Fruit fly (Drosophila melanogaster) whole organism, embryonic: ENCODE measurements around the gene mRpL55.

Experiments used
- Awh ChIP-seq: fragments of 200-800 bp; sonication (Bioruptor generic); IDR thresholded peaks from 2 replicates; pipeline ENCODE4, ENCODE4 v1.3.6; 2022; ENCODE audit warnings: missing biosample characterization, missing genetic modification characterization
- Blimp-1 ChIP-seq: fragments of 200-800 bp; sonication (Bioruptor generic); optimal IDR thresholded peaks from 3 replicates; lab custom pipeline; 2018; ENCODE audit warnings: missing biosample characterization, missing genetic modification characterization, mild to moderate bottlenecking, moderate library complexity, missing genetic modification reagents
- CG10147 ChIP-seq: fragments of 200-800 bp; sonication (Bioruptor generic); optimal IDR thresholded peaks from 2 replicates; lab custom pipeline; 2019; ENCODE audit warnings: missing biosample characterization, mild to moderate bottlenecking, missing genetic modification characterization, moderate library complexity
- CG10209 ChIP-seq: fragments of 200-800 bp; sonication (Bioruptor generic); optimal IDR thresholded peaks from 3 replicates; lab custom pipeline; 2017; ENCODE audit warnings: missing biosample characterization, mild to moderate bottlenecking, missing genetic modification characterization, missing genetic modification reagents
- CG10267 ChIP-seq: fragments of 200-800 bp; sonication (Bioruptor generic); optimal IDR thresholded peaks from 2 replicates; lab custom pipeline; 2018; ENCODE audit warnings: missing biosample characterization, mild to moderate bottlenecking, missing genetic modification characterization, moderate library complexity
- CG12391 ChIP-seq: fragments of 200-800 bp; sonication (Bioruptor generic); optimal IDR thresholded peaks from 3 replicates; lab custom pipeline; 2018; ENCODE audit warnings: missing biosample characterization, mild to moderate bottlenecking, missing genetic modification characterization, moderate library complexity
- CG13123 ChIP-seq: fragments of 200-800 bp; sonication (Bioruptor generic); optimal IDR thresholded peaks from 2 replicates; lab custom pipeline; 2016; ENCODE audit warnings: missing biosample characterization, missing genetic modification characterization
- CG14667 ChIP-seq: fragments of 200-800 bp; sonication (Bioruptor generic); IDR thresholded peaks from 2 replicates; pipeline ENCODE4 v1.3.6; 2022; ENCODE audit warnings: missing biosample characterization, missing genetic modification characterization
- CG1602 ChIP-seq: fragments of 200-800 bp; sonication (Bioruptor generic); optimal IDR thresholded peaks from 3 replicates; lab custom pipeline; 2016; ENCODE audit warnings: missing biosample characterization, missing genetic modification characterization
- CG16779 ChIP-seq: fragments of 200-800 bp; sonication (Bioruptor generic); IDR thresholded peaks from 2 replicates; pipeline ENCODE4 v1.3.6; 2022; ENCODE audit warnings: missing biosample characterization, missing genetic modification characterization
- CG17912 ChIP-seq: fragments of 200-800 bp; sonication (Bioruptor generic); optimal IDR thresholded peaks from 2 replicates; lab custom pipeline; 2018; ENCODE audit warnings: missing biosample characterization, mild to moderate bottlenecking, missing genetic modification characterization
- CG18011 ChIP-seq: fragments of 200-800 bp; sonication (Bioruptor generic); optimal IDR thresholded peaks from 2 replicates; lab custom pipeline; 2017; ENCODE audit warnings: missing biosample characterization, missing genetic modification characterization, mild to moderate bottlenecking, moderate library complexity, missing genotype
- CG2120 ChIP-seq: fragments of 200-800 bp; sonication (Bioruptor generic); optimal IDR thresholded peaks from 3 replicates; lab custom pipeline; 2016; ENCODE audit warnings: missing biosample characterization, missing genetic modification characterization
- CG2875 ChIP-seq: fragments of 200-800 bp; sonication (Bioruptor generic); optimal IDR thresholded peaks from 2 replicates; lab custom pipeline; 2017; ENCODE audit warnings: missing biosample characterization, mild to moderate bottlenecking, missing genetic modification characterization, missing genetic modification reagents
- CG32532 ChIP-seq: fragments of 200-800 bp; sonication (Bioruptor generic); IDR thresholded peaks from 2 replicates; pipeline ENCODE4 v1.3.6; 2022; ENCODE audit warnings: missing biosample characterization, missing genetic modification characterization
- CG6683 ChIP-seq: fragments of 200-800 bp; sonication (Bioruptor generic); optimal IDR thresholded peaks from 2 replicates; lab custom pipeline; 2017; ENCODE audit warnings: missing biosample characterization, mild to moderate bottlenecking, missing genetic modification characterization, missing genetic modification reagents
- CG7556 ChIP-seq: fragments of 200-800 bp; sonication (Bioruptor generic); optimal IDR thresholded peaks from 2 replicates; lab custom pipeline; 2017; ENCODE audit warnings: missing biosample characterization, mild to moderate bottlenecking, missing genetic modification characterization
- Deaf1 ChIP-seq: fragments of 200-800 bp; optimal IDR thresholded peaks from 3 replicates; lab custom pipeline; 2019; ENCODE audit warnings: missing biosample characterization, mild to moderate bottlenecking, missing genetic modification characterization, moderate library complexity
- Drgx ChIP-seq: fragments of 200-800 bp; sonication (Bioruptor generic); IDR thresholded peaks from 2 replicates; pipeline ENCODE4 v1.3.6; 2022; ENCODE audit warnings: missing biosample characterization, missing genetic modification characterization
- E2f1 ChIP-seq: fragments of 200-800 bp; sonication (Bioruptor generic); IDR thresholded peaks from 2 replicates; pipeline ENCODE4 v1.3.6; 2022; ENCODE audit warnings: missing biosample characterization, missing genetic modification characterization
- Eip74EF ChIP-seq, 2 experiments: fragments of 200-800 bp in 1 of 2; fragments of >200 bp in 1 of 2; sonication (Bioruptor generic) in 1 of 2; optimal IDR thresholded peaks; 2 replicates each; lab custom pipeline; 2017 to 2019; ENCODE audit warnings: missing biosample characterization in 2 of 2, missing genetic modification characterization in 2 of 2, mild to moderate bottlenecking in 1 of 2, moderate library complexity in 1 of 2
- HLH3B ChIP-seq: fragments of 200-800 bp; sonication (Bioruptor generic); IDR thresholded peaks from 2 replicates; pipeline ENCODE4 v1.3.6; 2022; ENCODE audit warnings: missing biosample characterization, missing genetic modification characterization
- Hr78 ChIP-seq, 2 experiments: fragments of 200-800 bp in 1 of 2; fragments of >200 bp in 1 of 2; sonication (Bioruptor generic) in 1 of 2; optimal IDR thresholded peaks; 2 replicates each; lab custom pipeline; 2017 to 2019; ENCODE audit warnings: missing biosample characterization in 2 of 2, missing genetic modification characterization in 2 of 2, mild to moderate bottlenecking in 1 of 2, moderate library complexity in 1 of 2
- Med ChIP-seq: fragments of 200-800 bp; sonication (Bioruptor generic); peaks from one replicate; lab custom pipeline; 2016; ENCODE audit warnings: missing biosample characterization, missing genetic modification characterization, mild to moderate bottlenecking, inconsistent platforms, moderate library complexity
- PHDP ChIP-seq: fragments of 200-800 bp; sonication (Bioruptor generic); optimal IDR thresholded peaks from 3 replicates; lab custom pipeline; 2018; ENCODE audit warnings: missing biosample characterization, mild to moderate bottlenecking, missing genetic modification characterization, moderate library complexity
- Six4 ChIP-seq: fragments of 200-800 bp; sonication (Bioruptor generic); optimal IDR thresholded peaks from 2 replicates; lab custom pipeline; 2016; ENCODE audit warnings: missing biosample characterization, missing genetic modification characterization
- Ssrp ChIP-seq: fragments of 200-800 bp; sonication (Bioruptor generic); optimal IDR thresholded peaks from 2 replicates; lab custom pipeline; 2018; ENCODE audit warnings: missing biosample characterization, mild to moderate bottlenecking, missing genetic modification characterization, moderate library complexity
- az2 ChIP-seq: fragments of 200-800 bp; sonication (Bioruptor generic); optimal IDR thresholded peaks from 3 replicates; lab custom pipeline; 2016; ENCODE audit warnings: missing biosample characterization, missing genetic modification characterization
- bsh ChIP-seq, 2 experiments: fragments of 200-800 bp; sonication (Bioruptor generic); optimal IDR thresholded peaks; 2 replicates each; lab custom pipeline; 2017 to 2018; ENCODE audit warnings: mild to moderate bottlenecking in 2 of 2, missing biosample characterization in 2 of 2, missing genetic modification characterization in 2 of 2, moderate library complexity in 1 of 2
- crc ChIP-seq: fragments of 200-800 bp; sonication (Bioruptor generic); optimal IDR thresholded peaks from 2 replicates; lab custom pipeline; 2016; ENCODE audit warnings: missing biosample characterization, missing genetic modification characterization
- cwo ChIP-seq: fragments of 200-800 bp; sonication (Bioruptor generic); optimal IDR thresholded peaks from 3 replicates; lab custom pipeline; 2017; ENCODE audit warnings: missing biosample characterization, missing genetic modification characterization, mild to moderate bottlenecking, moderate library complexity, missing genetic modification reagents
- dmrt99B ChIP-seq: fragments of 200-800 bp; sonication (Bioruptor generic); optimal IDR thresholded peaks from 2 replicates; lab custom pipeline; 2018; ENCODE audit warnings: missing biosample characterization, mild to moderate bottlenecking, missing genetic modification characterization, moderate library complexity
- en ChIP-seq: fragments of 200-800 bp; sonication (Bioruptor generic); optimal IDR thresholded peaks from 2 replicates; lab custom pipeline; 2016; ENCODE audit warnings: missing biosample characterization, missing genetic modification characterization
- eyg ChIP-seq: fragments of 200-800 bp; sonication (Bioruptor generic); optimal IDR thresholded peaks from 3 replicates; lab custom pipeline; 2016; ENCODE audit warnings: missing biosample characterization, missing genetic modification characterization
- fd96Cb ChIP-seq: fragments of 200-800 bp; sonication (Bioruptor generic); optimal IDR thresholded peaks from 2 replicates; lab custom pipeline; 2018; ENCODE audit warnings: missing biosample characterization, mild to moderate bottlenecking, missing genetic modification characterization, moderate library complexity
- gem ChIP-seq: fragments of 200-800 bp; sonication (Bioruptor generic); optimal IDR thresholded peaks from 2 replicates; lab custom pipeline; 2019; ENCODE audit warnings: missing biosample characterization, mild to moderate bottlenecking, missing genetic modification characterization, moderate library complexity
- hth ChIP-seq: fragments of >200 bp; optimal IDR thresholded peaks from 2 replicates; lab custom pipeline; 2017; ENCODE audit warnings: inconsistent platforms
- kni ChIP-seq: fragments of 200-800 bp; sonication (Bioruptor generic); optimal IDR thresholded peaks from 3 replicates; lab custom pipeline; 2017; ENCODE audit warnings: mild to moderate bottlenecking, missing biosample characterization, missing genetic modification reagents, missing genetic modification characterization
- nom ChIP-seq: fragments of 200-800 bp; sonication (Bioruptor generic); optimal IDR thresholded peaks from 2 replicates; lab custom pipeline; 2017; ENCODE audit warnings: missing biosample characterization, missing genetic modification characterization, mild to moderate bottlenecking, moderate library complexity, missing genetic modification reagents
- otp ChIP-seq: fragments of 200-800 bp; sonication (Bioruptor generic); IDR thresholded peaks from 3 replicates; pipeline ENCODE4, ENCODE4 v1.3.6; 2022; ENCODE audit warnings: missing biosample characterization, missing genetic modification characterization
- pros ChIP-seq: fragments of 200-800 bp; sonication (Bioruptor generic); optimal IDR thresholded peaks from 3 replicates; lab custom pipeline; 2019; ENCODE audit warnings: missing biosample characterization, mild to moderate bottlenecking, missing genetic modification characterization, moderate library complexity
- repo ChIP-seq: fragments of 200-800 bp; sonication (Bioruptor generic); optimal IDR thresholded peaks from 2 replicates; lab custom pipeline; 2016; ENCODE audit warnings: missing biosample characterization, missing genetic modification characterization
- scrt ChIP-seq: fragments of 200-800 bp; sonication (Bioruptor generic); optimal IDR thresholded peaks from 2 replicates; lab custom pipeline; 2018; ENCODE audit warnings: missing biosample characterization, mild to moderate bottlenecking, missing genetic modification characterization, moderate library complexity
- sens ChIP-seq: fragments of 200-800 bp; sonication (Bioruptor generic); peaks from one replicate; lab custom pipeline; 2016; ENCODE audit warnings: missing biosample characterization, missing genetic modification characterization
- sisA ChIP-seq: fragments of 200-800 bp; sonication (Bioruptor generic); IDR thresholded peaks from 2 replicates; pipeline ENCODE4 v1.3.6; 2022; ENCODE audit warnings: missing biosample characterization, missing genetic modification characterization
- sqz ChIP-seq: fragments of 200-800 bp; sonication (Bioruptor generic); optimal IDR thresholded peaks from 3 replicates; lab custom pipeline; 2018; ENCODE audit warnings: missing biosample characterization, mild to moderate bottlenecking, missing genetic modification characterization
- tx ChIP-seq: fragments of 200-800 bp; sonication (Bioruptor generic); optimal IDR thresholded peaks from 2 replicates; lab custom pipeline; 2016; ENCODE audit warnings: missing biosample characterization, missing genetic modification characterization
- unpg ChIP-seq: fragments of 200-800 bp; sonication (Bioruptor generic); optimal IDR thresholded peaks from 3 replicates; lab custom pipeline; 2018; ENCODE audit warnings: missing biosample characterization, mild to moderate bottlenecking, missing genetic modification characterization, moderate library complexity
- zf30C ChIP-seq: fragments of 200-800 bp; sonication (Bioruptor generic); optimal IDR thresholded peaks from 3 replicates; lab custom pipeline; 2018; ENCODE audit warnings: missing biosample characterization, mild to moderate bottlenecking, missing genetic modification characterization

The mRpL55 gene

dm6 chr3R:19107058-19107457 lies 12.4 kb upstream of the mRpL55 start:
- TF ChIP-seq Awh (GFP tag; lab: Robert Waterston, UW) (0 out of 2 replicates have a peak, but pooled peaks have one; percentile 8), gem (tag; lab: Kevin White, UChicago) (peak; percentile 26), fd96Cb (tag; lab: Kevin White, UChicago) (no peak), unpg (GFP tag; lab: Kevin White, UChicago) (peak; percentile 26), sens (GFP tag; lab: Kevin White, UChicago) (peak; percentile 72), CG17912 (GFP tag; lab: Kevin White, UChicago) (no peak), bsh (GFP tag; optimal IDR thresholded peaks at IDR 0.05; lab: Kevin White, UChicago) (peak in 1 of 2 experiments; percentile 26), az2 (peak; percentile 1), otp (peak; percentile 16; the same call in 1 of the 3 replicates), dmrt99B (tag; lab: Kevin White, UChicago) (peak; percentile 19), Med (GFP tag; lab: Kevin White, UChicago) (peak; percentile 7), Deaf1 (tag; lab: Kevin White, UChicago) (no peak)

dm6 chr3R:19106452-19106851 lies 11.7 kb upstream of the mRpL55 start:
- TF ChIP-seq CG2120: no peak
- TF ChIP-seq kni (GFP tag; lab: Kevin White, UChicago): no peak
- TF ChIP-seq CG10209 (GFP tag; lab: Kevin White, UChicago): no peak
- peak; percentile 52 for TF ChIP-seq nom (GFP tag; lab: Kevin White, UChicago)
- TF ChIP-seq hth (lab: Kevin White, UChicago): no peak
- no peak for TF ChIP-seq CG18011 (GFP tag; lab: Kevin White, UChicago)
- no peak for TF ChIP-seq CG13123
- TF ChIP-seq Six4 (GFP tag; lab: Kevin White, UChicago): no peak
- TF ChIP-seq CG32532 (GFP tag; lab: Robert Waterston, UW): no peak
- peak; percentile 11; the same call in 1 of the 2 replicates for TF ChIP-seq Drgx (GFP tag; lab: Robert Waterston, UW)
- no peak for TF ChIP-seq CG7556
- TF ChIP-seq CG6683 (GFP tag; lab: Kevin White, UChicago): no peak
- no peak for TF ChIP-seq tx (GFP tag; lab: Kevin White, UChicago)
- TF ChIP-seq cwo: no peak
- no peak for TF ChIP-seq HLH3B (GFP tag; lab: Robert Waterston, UW)
- no peak for TF ChIP-seq repo
- TF ChIP-seq sqz (GFP tag; lab: Kevin White, UChicago): peak; percentile 38
- TF ChIP-seq eyg: no peak
- TF ChIP-seq pros (GFP tag; lab: Kevin White, UChicago): no peak
- no peak for TF ChIP-seq en

dm6 chr3R:19105821-19106220 lies 11.1 kb upstream of the mRpL55 start:
- TF ChIP-seq Ssrp (tag; lab: Kevin White, UChicago): peak; percentile 58
- no peak for TF ChIP-seq crc (GFP tag; lab: Kevin White, UChicago)
- TF ChIP-seq PHDP (tag; lab: Kevin White, UChicago): peak; percentile 34
- TF ChIP-seq CG16779 (GFP tag; lab: Robert Waterston, UW): no peak
- peak; percentile 16; the same call in 1 of the 2 replicates for TF ChIP-seq E2f1 (GFP tag; lab: Robert Waterston, UW)
- TF ChIP-seq Eip74EF (GFP tag; optimal IDR thresholded peaks at IDR 0.05; lab: Kevin White, UChicago): no peak
- TF ChIP-seq CG10267 (tag; lab: Kevin White, UChicago): peak; percentile 30
- TF ChIP-seq CG1602 (GFP tag; lab: Kevin White, UChicago): peak; percentile 10
- no peak for TF ChIP-seq CG10147 (GFP tag; lab: Kevin White, UChicago)
- TF ChIP-seq scrt (GFP tag; lab: Kevin White, UChicago): no peak
- peak; percentile 19 for TF ChIP-seq CG2875
- TF ChIP-seq Blimp-1 (GFP tag; lab: Kevin White, UChicago): peak; percentile 67
- TF ChIP-seq sisA (GFP tag; lab: Robert Waterston, UW): peak; percentile 47
- no peak for TF ChIP-seq Hr78 (GFP tag; optimal IDR thresholded peaks at IDR 0.05; lab: Kevin White, UChicago)
- TF ChIP-seq zf30C (GFP tag; lab: Kevin White, UChicago): peak; percentile 21
- peak; percentile 33 for TF ChIP-seq CG12391
- 0 out of 2 replicates have a peak, but pooled peaks have one; percentile 28 for TF ChIP-seq CG14667 (GFP tag; lab: Robert Waterston, UW)
